Worm (Caenorhabditis elegans) whole organism, L4 larva: ENCODE data around the gene F20A1.2.
A peak's percentile ranks its signal among the peaks of the same experiment; 100 is the strongest.

ENCODE experiments used
- F26F4.8 ChIP-seq: fragments of 200-800 bp; sonication (Bioruptor generic); conservative IDR thresholded peaks from 2 replicates; pipeline ENCODE4 v1.3.6; 2022; ENCODE audit warnings: missing genetic modification characterization, missing compliant biosample characterization
- F44E2.7 ChIP-seq: fragments of 200-800 bp; sonication (Bioruptor generic); IDR thresholded peaks from 2 replicates; pipeline ENCODE4 v2.1.2; 2022; ENCODE audit warnings: missing genetic modification characterization, missing compliant biosample characterization
- T20F7.1 ChIP-seq: fragments of 200-800 bp; sonication (Bioruptor generic); optimal IDR thresholded peaks from 2 replicates; lab custom pipeline; 2018; ENCODE audit warnings: mild to moderate bottlenecking, missing genetic modification characterization, missing compliant biosample characterization
- T26A8.4 ChIP-seq: fragments of 200-800 bp; sonication (Bioruptor generic); IDR thresholded peaks from 2 replicates; pipeline ENCODE4 v1.3.6; 2022; ENCODE audit warnings: missing genetic modification characterization, missing compliant biosample characterization
- Y48G9A.11 ChIP-seq: fragments of 200-800 bp; sonication (Bioruptor generic); IDR thresholded peaks from 2 replicates; pipeline ENCODE4 v1.3.6; 2022; ENCODE audit warnings: missing genetic modification reagents, missing genetic modification characterization, missing compliant biosample characterization
- Y75B8A.6 ChIP-seq: fragments of 200-800 bp; sonication (Bioruptor generic); IDR thresholded peaks from 2 replicates; pipeline ENCODE4 v1.3.6; 2022; ENCODE audit warnings: missing genetic modification reagents, missing genetic modification characterization, missing compliant biosample characterization
- ZK337.2 ChIP-seq: fragments of 200-800 bp; sonication (Bioruptor generic); IDR thresholded peaks from 2 replicates; pipeline ENCODE4 v1.3.6; 2022; ENCODE audit warnings: missing genetic modification reagents, missing genetic modification characterization, missing compliant biosample characterization
- aha-1 ChIP-seq: fragments of 150-350 bp; peaks from one replicate; lab custom pipeline; 2014; ENCODE audit warnings: missing biosample characterization, missing genetic modification characterization
- ama-1 ChIP-seq: fragments of 150-350 bp; optimal IDR thresholded peaks from 2 replicates; lab custom pipeline; 2014; ENCODE audit warnings: inconsistent platforms, mixed read lengths
- arid-1 ChIP-seq: fragments of 200-800 bp; sonication (Bioruptor generic); conservative IDR thresholded peaks from 2 replicates; pipeline ENCODE4 v1.3.6; 2022; ENCODE audit warnings: missing genetic modification reagents, missing genetic modification characterization, missing compliant biosample characterization
- ceh-28 ChIP-seq: fragments of 150-350 bp; optimal IDR thresholded peaks from 2 replicates; lab custom pipeline; 2014; ENCODE audit warnings: missing biosample characterization, missing genetic modification reagents, missing genetic modification characterization
- ceh-32 ChIP-seq: sonication (generic microtip); optimal IDR thresholded peaks from 2 replicates; lab custom pipeline; 2016; ENCODE audit warnings: mild to moderate bottlenecking, missing genetic modification characterization, missing compliant biosample characterization; ENCODE audit not compliant: poor library complexity
- ctbp-1 ChIP-seq: fragments of 200-800 bp; sonication (Bioruptor generic); IDR thresholded peaks from 2 replicates; pipeline ENCODE4 v1.3.6; 2022; ENCODE audit warnings: missing genetic modification reagents, missing genetic modification characterization, missing compliant biosample characterization
- dmd-6 ChIP-seq: fragments of 200-800 bp; sonication (Bioruptor generic); IDR thresholded peaks from 2 replicates; pipeline ENCODE4 v1.3.6; 2022; ENCODE audit warnings: missing genetic modification reagents, missing genetic modification characterization, missing compliant biosample characterization
- dmd-9 ChIP-seq: fragments of 200-800 bp; sonication (Bioruptor generic); IDR thresholded peaks from 2 replicates; pipeline ENCODE4 v1.3.6; 2022; ENCODE audit warnings: missing genetic modification reagents, missing genetic modification characterization, missing compliant biosample characterization
- dpl-1 ChIP-seq: fragments of 150-350 bp; optimal IDR thresholded peaks from 2 replicates; lab custom pipeline; 2014; ENCODE audit warnings: missing biosample characterization, missing genetic modification reagents, missing genetic modification characterization
- egl-43 ChIP-seq: fragments of 200-800 bp; sonication (Bioruptor generic); IDR thresholded peaks from 2 replicates; pipeline ENCODE4 v1.3.6; 2022; ENCODE audit warnings: missing genetic modification reagents, missing genetic modification characterization, missing compliant biosample characterization
- fkh-10 ChIP-seq: fragments of 150-350 bp; optimal IDR thresholded peaks from 2 replicates; lab custom pipeline; 2014; ENCODE audit warnings: missing biosample characterization, missing genetic modification reagents, missing genetic modification characterization
- jun-1 ChIP-seq: fragments of 150-350 bp; optimal IDR thresholded peaks from 2 replicates; lab custom pipeline; 2014; ENCODE audit warnings: missing biosample characterization, missing genetic modification reagents, missing genetic modification characterization
- lim-7 ChIP-seq: fragments of 200-800 bp; sonication (Bioruptor generic); IDR thresholded peaks from 2 replicates; pipeline ENCODE4 v1.3.6; 2022; ENCODE audit warnings: missing genetic modification characterization, missing compliant biosample characterization
- lin-29 ChIP-seq: fragments of 200-800 bp; sonication (Bioruptor generic); IDR thresholded peaks from 2 replicates; pipeline ENCODE4 v1.3.6; 2022; ENCODE audit warnings: missing genetic modification reagents, missing genetic modification characterization, missing compliant biosample characterization
- lin-38 ChIP-seq: fragments of 200-800 bp; sonication (Bioruptor generic); IDR thresholded peaks from 2 replicates; pipeline ENCODE4 v1.3.6; 2022; ENCODE audit warnings: missing genetic modification reagents, missing genetic modification characterization, missing compliant biosample characterization
- lsy-2 ChIP-seq, 2 experiments: fragments of 150-350 bp in 1 of 2; sonication (generic microtip) in 1 of 2; optimal IDR thresholded peaks; 2 replicates each; lab custom pipeline; 2014 to 2017; ENCODE audit warnings: missing biosample characterization in 2 of 2, missing genetic modification characterization in 2 of 2
- madf-5 ChIP-seq, 2 experiments: fragments of 200-800 bp; sonication (Bioruptor generic); IDR thresholded peaks; 2 replicates each; pipeline ENCODE4 v1.3.6; 2022; ENCODE audit warnings: missing compliant biosample characterization in 2 of 2, missing genetic modification characterization in 2 of 2
- mes-2 ChIP-seq: sonication (generic microtip); optimal IDR thresholded peaks from 2 replicates; lab custom pipeline; 2016; ENCODE audit warnings: missing genotype, mild to moderate bottlenecking, missing genetic modification characterization, missing compliant biosample characterization; ENCODE audit not compliant: poor library complexity, severe bottlenecking
- mxl-3 ChIP-seq: fragments of 200-800 bp; sonication (Bioruptor generic); optimal IDR thresholded peaks from 2 replicates; lab custom pipeline; 2018; ENCODE audit warnings: mild to moderate bottlenecking, missing genetic modification characterization, missing compliant biosample characterization
- nhr-10 ChIP-seq: fragments of 150-350 bp; optimal IDR thresholded peaks from 2 replicates; lab custom pipeline; 2014; ENCODE audit warnings: missing biosample characterization, missing genetic modification characterization
- nhr-11 ChIP-seq: fragments of 150-350 bp; optimal IDR thresholded peaks from 2 replicates; lab custom pipeline; 2014; ENCODE audit warnings: missing biosample characterization, missing genetic modification characterization
- nhr-25 ChIP-seq: sonication (generic microtip); optimal IDR thresholded peaks from 2 replicates; lab custom pipeline; 2017; ENCODE audit warnings: missing genetic modification characterization, mild to moderate bottlenecking, missing compliant biosample characterization, antibody characterized with exemption, moderate library complexity, borderline replicate concordance; ENCODE audit not compliant: insufficient read depth
- nhr-77 ChIP-seq: fragments of 150-350 bp; optimal IDR thresholded peaks from 2 replicates; lab custom pipeline; 2014; ENCODE audit warnings: missing biosample characterization, missing genetic modification characterization
- pha-4 ChIP-seq, 2 experiments: fragments of 150-350 bp in 1 of 2; fragments of 200-800 bp in 1 of 2; sonication (Bioruptor generic) in 1 of 2; IDR thresholded peaks in 1 of 2; optimal IDR thresholded peaks in 1 of 2; 2 replicates each; pipeline versions ENCODE4 v1.3.6 to Lab custom; 2014 to 2022; ENCODE audit warnings: missing genetic modification characterization in 2 of 2, missing genetic modification reagents in 2 of 2, missing biosample characterization in 1 of 2, missing compliant biosample characterization in 1 of 2
- php-3 ChIP-seq: fragments of 200-800 bp; sonication (Bioruptor generic); IDR thresholded peaks from 2 replicates; pipeline ENCODE4 v1.3.6; 2022; ENCODE audit warnings: missing genetic modification reagents, missing genetic modification characterization, missing compliant biosample characterization
- set-16 ChIP-seq: fragments of 200-800 bp; sonication (Bioruptor generic); IDR thresholded peaks from 2 replicates; pipeline ENCODE4 v1.3.6; 2022; ENCODE audit warnings: missing genetic modification reagents, missing genetic modification characterization, missing compliant biosample characterization
- snpc-1.2 ChIP-seq: fragments of 200-800 bp; sonication (Bioruptor generic); IDR thresholded peaks from 2 replicates; pipeline ENCODE4 v1.3.6; 2022; ENCODE audit warnings: missing genetic modification reagents, missing genetic modification characterization, missing compliant biosample characterization
- spr-1 ChIP-seq: sonication (generic microtip); optimal IDR thresholded peaks from 2 replicates; lab custom pipeline; 2016; ENCODE audit warnings: mild to moderate bottlenecking, missing genetic modification characterization, missing compliant biosample characterization
- tag-97 ChIP-seq: fragments of 200-800 bp; sonication (Bioruptor generic); IDR thresholded peaks from 2 replicates; pipeline ENCODE4 v1.3.6; 2022; ENCODE audit warnings: missing genetic modification characterization, missing compliant biosample characterization
- unc-130 ChIP-seq: sonication (generic microtip); optimal IDR thresholded peaks from 2 replicates; lab custom pipeline; 2016; ENCODE audit warnings: missing genetic modification reagents, missing genetic modification characterization, missing compliant biosample characterization
- unc-62 ChIP-seq, 3 experiments: fragments of 150-350 bp in 1 of 3; sonication (generic microtip); optimal IDR thresholded peaks in 2 of 3; peaks in 1 of 3; 1 replicate in 1 of 3; 2 replicates in 2 of 3; lab custom pipeline; 2014 to 2017; ENCODE audit warnings: missing biosample characterization in 3 of 3, missing genetic modification characterization in 3 of 3, missing genetic modification reagents in 3 of 3, missing genotype in 1 of 3
- zip-11 ChIP-seq: fragments of 200-800 bp; sonication (Bioruptor generic); IDR thresholded peaks from 2 replicates; pipeline ENCODE4 v1.3.6; 2022; ENCODE audit warnings: missing genetic modification characterization, missing compliant biosample characterization
- zip-2 ChIP-seq: fragments of 150-350 bp; optimal IDR thresholded peaks from 2 replicates; lab custom pipeline; 2014; ENCODE audit warnings: missing biosample characterization, missing genetic modification characterization

F20A1.2 gene

DNA sequence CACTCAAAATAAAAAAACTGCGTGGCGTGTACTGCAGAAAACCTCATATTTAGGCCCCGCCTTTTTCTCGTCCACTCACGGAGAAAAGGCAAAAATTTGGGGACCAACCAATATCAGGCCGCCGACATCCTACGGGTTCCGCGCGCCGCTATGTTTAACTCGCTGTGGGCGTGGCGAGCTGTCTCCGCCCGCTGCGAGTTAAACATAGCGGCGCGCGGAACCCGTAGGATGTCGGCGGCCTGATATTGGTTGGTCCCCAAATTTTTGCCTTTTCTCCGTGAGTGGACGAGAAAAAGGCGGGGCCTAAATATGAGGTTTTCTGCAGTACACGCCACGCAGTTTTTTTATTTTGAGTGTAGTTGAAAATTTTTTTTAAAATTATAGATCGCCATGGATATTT is 16.7 kb downstream of the F20A1.2 start, which contains the start of gene tmem-258:
Gene tmem-258 (plus strand): TSS at position 385 of the 400 bp plus-strand sequence.
- peak; percentile 31 for TF ChIP-seq lin-38 (GFP tag; lab: Robert Waterston, UW)

DNA sequence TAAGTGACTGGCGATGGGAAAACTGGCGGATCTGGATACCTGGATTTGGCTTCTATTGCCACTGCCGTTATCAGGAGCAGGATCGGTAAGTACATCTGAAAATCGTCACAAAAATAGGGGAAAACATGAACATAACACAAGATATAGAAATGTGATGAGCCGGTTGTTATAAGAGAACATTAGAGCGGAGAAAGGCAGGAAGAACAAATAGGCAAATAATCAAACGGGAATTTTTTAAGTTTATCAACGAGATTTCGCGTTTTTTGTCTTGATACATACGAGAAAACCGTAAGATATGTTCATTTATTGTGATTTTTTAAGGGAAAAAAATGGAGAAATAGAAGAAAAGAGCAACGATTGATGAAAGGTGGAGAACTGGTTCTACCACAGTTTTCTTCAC is 19.1 kb downstream of the F20A1.2 start, which contains the start of gene Y57E12AR.1:
Gene Y57E12AR.1 (minus strand): TSS at position 101 of the 400 bp plus-strand sequence.
- TF ChIP-seq set-16 (GFP tag; lab: Robert Waterston, UW) (no peak), tag-97 (GFP tag; lab: Robert Waterston, UW) (no peak)
- TF ChIP-seq, all 104 proteins: peak for 0

DNA sequence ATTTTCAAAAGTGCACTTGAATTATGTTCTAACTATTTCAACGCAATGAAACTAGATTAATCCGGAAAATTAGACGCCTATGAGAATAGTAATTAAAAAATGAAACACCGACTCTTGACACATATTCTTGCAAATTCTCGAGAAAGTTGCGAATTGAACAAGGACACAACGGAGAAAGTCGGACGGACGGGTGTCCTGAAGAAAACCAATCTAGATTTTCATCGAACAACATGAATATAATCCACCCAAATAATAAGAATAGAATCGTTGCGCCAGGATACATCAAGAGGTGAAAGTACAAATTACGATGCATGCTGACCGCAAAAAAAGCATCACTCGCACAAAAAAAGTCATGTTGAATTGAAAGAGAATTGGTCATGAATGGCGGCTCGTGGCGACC is 22.8 kb downstream of the F20A1.2 start:
- peak in 1 of 2 experiments; percentile 59 for TF ChIP-seq unc-62 (GFP tag; optimal IDR thresholded peaks at IDR 0.05 in 1 of 2; lab: Kevin White, UChicago)
- no peak for TF ChIP-seq unc-62 (tag; optimal IDR thresholded peaks at IDR 0.05; lab: Kevin White, UChicago)
- TF ChIP-seq nhr-25 (tag; lab: Kevin White, UChicago) = no peak

DNA sequence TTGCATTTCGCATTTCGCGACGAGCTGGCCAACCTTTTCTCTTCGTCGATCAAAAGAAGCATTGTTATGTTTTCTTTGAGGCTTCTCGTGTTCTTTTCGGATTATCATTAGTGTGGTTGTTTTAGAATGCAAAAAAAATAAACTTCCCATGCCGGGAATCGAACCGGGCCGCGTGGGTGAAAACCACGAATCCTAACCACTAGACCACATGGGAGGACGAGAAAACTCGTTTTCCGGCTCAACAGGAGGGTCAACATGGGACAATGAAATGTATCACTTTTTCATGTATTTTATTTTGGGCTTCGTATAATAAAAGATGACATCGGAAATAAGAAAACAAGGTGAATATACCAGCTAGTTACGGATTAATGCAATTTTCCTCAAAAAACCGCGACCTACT is 23.5 kb downstream of the F20A1.2 start:
- TF ChIP-seq egl-43 (GFP tag; lab: Robert Waterston, UW) (0 out of 2 replicates have a peak, but pooled peaks have one; percentile 30), pha-4 (GFP tag; IDR thresholded peaks at IDR 0.05; lab: Robert Waterston, UW) (no peak), pha-4 (tag; optimal IDR thresholded peaks at IDR 0.05; lab: Kevin White, UChicago) (no peak), zip-11 (no peak), lim-7 (GFP tag; lab: Robert Waterston, UW) (0 out of 2 replicates have a peak, but pooled peaks have one; percentile 54), mes-2 (peak; percentile 9), aha-1 (no peak), madf-5 (GFP tag; IDR thresholded peaks at IDR 0.05; lab: Robert Waterston, UW) (0 out of 4 replicates have a peak, but pooled peaks of 1 of the 2 experiments have one; percentile 29), snpc-1.2 (0 out of 2 replicates have a peak, but pooled peaks have one; percentile 11)

DNA sequence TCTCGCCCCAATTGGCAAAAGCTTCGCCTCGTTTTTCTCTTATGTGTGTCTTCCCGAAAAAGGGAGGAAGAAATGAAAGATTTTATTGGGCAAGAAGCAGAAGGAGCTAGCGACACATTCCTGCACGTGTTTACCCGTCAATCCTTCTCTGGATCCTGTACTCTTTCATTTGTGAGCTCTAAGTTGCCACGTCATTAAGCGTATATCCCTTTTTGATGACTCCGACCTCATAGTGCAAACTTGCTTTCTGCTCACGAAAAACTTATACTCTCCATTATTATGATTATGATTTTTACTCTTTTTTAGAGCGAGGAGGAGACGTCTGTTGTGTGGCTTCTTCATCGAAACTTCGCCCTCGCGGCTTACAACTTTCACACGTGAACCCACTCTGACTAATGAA is 26.2 kb downstream of the F20A1.2 start, which contains the start of gene F27B10.1:
Gene F27B10.1 (plus strand): TSS at position 301 of the 400 bp plus-strand sequence.
- TF ChIP-seq ctbp-1 (no peak), dmd-9 (GFP tag; lab: Robert Waterston, UW) (no peak), ZK337.2 (no peak), nhr-77 (tag; lab: Kevin White, UChicago) (no peak), lin-29 (GFP tag; lab: Robert Waterston, UW) (no peak), php-3 (no peak), set-16 (GFP tag; lab: Robert Waterston, UW) (no peak)

DNA sequence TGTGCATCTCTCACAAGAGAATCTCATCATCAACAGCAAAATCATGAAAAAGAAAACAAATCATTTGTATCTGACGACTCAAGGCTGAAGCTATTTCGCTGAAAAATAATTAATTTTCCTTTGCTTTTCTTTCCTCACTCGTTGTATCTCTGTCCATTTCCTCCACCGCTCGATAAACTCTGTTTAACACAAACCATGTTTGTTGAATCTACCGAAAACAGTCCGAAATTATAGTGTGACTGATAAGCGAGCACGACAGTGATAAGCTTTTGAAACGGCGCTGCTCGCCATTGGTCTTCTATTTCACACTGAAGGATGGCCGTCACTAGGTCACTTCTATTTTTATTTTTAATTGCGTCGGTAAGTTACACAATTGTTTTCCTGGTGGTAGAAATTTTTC is 29.5 kb downstream of the F20A1.2 start, which contains the start of gene npa-1:
Gene npa-1 (plus strand): TSS at position 142 of the 400 bp plus-strand sequence.
- TF ChIP-seq ctbp-1 = no peak
- TF ChIP-seq F26F4.8 (GFP tag; lab: Robert Waterston, UW) = no peak
- no peak for TF ChIP-seq nhr-10
- TF ChIP-seq ZK337.2 = no peak
- peak; percentile 43 for TF ChIP-seq dmd-6 (GFP tag; lab: Robert Waterston, UW)
- no peak for TF ChIP-seq dpl-1
- no peak for TF ChIP-seq Y48G9A.11
- no peak for TF ChIP-seq F44E2.7
- TF ChIP-seq pha-4 (GFP tag; IDR thresholded peaks at IDR 0.05; lab: Robert Waterston, UW) = no peak
- no peak for TF ChIP-seq pha-4 (tag; optimal IDR thresholded peaks at IDR 0.05; lab: Kevin White, UChicago)
- TF ChIP-seq T20F7.1 (GFP tag; lab: Kevin White, UChicago) = no peak
- no peak for TF ChIP-seq ceh-32
- no peak for TF ChIP-seq Y75B8A.6 (GFP tag; lab: Robert Waterston, UW)
- no peak for TF ChIP-seq lsy-2 (tag; optimal IDR thresholded peaks at IDR 0.05; lab: Kevin White, UChicago)
- TF ChIP-seq T26A8.4 = no peak
- TF ChIP-seq zip-2 = no peak
- no peak for TF ChIP-seq unc-130 (GFP tag; lab: Kevin White, UChicago)
- TF ChIP-seq ama-1 (lab: Kevin White, UChicago) = no peak
- no peak for TF ChIP-seq spr-1
- TF ChIP-seq nhr-11 (tag; lab: Kevin White, UChicago) = no peak
- peak; percentile 19 for TF ChIP-seq mxl-3 (GFP tag; lab: Kevin White, UChicago)
- TF ChIP-seq ceh-28 (tag; lab: Kevin White, UChicago) = no peak
- TF ChIP-seq jun-1 (tag; lab: Kevin White, UChicago) = no peak
- TF ChIP-seq fkh-10 = no peak
- TF ChIP-seq arid-1 = no peak
- no peak for TF ChIP-seq dmd-9 (GFP tag; lab: Robert Waterston, UW)
